Worm (Caenorhabditis elegans) whole organism, L4/young adult: ENCODE results near the gene nhr-45.

Source experiments
- W03F9.2 ChIP-seq: fragments of 150-350 bp; optimal IDR thresholded peaks from 2 replicates; lab custom pipeline; 2014; ENCODE audit warnings: missing biosample characterization, missing genetic modification characterization
- dao-5 ChIP-seq: sonication (generic microtip); optimal IDR thresholded peaks from 2 replicates; lab custom pipeline; 2016; ENCODE audit warnings: missing genotype, missing genetic modification characterization, moderate library complexity, missing compliant biosample characterization
- him-1 ChIP-seq: sonication (generic microtip); optimal IDR thresholded peaks from 2 replicates; lab custom pipeline; 2016; ENCODE audit warnings: missing genotype, missing genetic modification reagents, missing genetic modification characterization, missing compliant biosample characterization

The nhr-45 gene

DNA sequence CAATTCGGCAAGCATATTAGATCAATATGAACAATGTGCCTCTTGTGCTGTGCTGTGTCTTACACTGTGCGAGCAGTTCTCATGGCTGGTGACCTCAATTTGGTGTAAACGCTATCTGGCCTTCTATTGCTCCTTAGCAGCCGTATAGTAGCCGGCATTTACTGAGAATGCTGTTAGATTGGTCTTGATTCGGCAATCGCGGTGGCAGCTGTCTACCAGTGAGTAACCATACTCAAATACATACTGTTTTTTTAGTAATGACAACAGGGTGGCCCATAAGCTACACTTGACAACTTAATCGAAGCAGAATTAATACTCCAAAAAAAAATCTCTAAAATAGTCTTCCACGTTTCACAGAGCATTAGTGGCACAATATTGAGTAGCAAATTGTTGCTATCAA lies 13.0 kb downstream of the nhr-45 start, which contains the start of gene C46C11.4:
Gene C46C11.4 (minus strand): TSS at position 101 of the 400 bp plus-strand sequence.
- TF ChIP-seq W03F9.2 (no peak), dao-5 (no peak), him-1 (tag; lab: Kevin White, UChicago) (no peak)

DNA sequence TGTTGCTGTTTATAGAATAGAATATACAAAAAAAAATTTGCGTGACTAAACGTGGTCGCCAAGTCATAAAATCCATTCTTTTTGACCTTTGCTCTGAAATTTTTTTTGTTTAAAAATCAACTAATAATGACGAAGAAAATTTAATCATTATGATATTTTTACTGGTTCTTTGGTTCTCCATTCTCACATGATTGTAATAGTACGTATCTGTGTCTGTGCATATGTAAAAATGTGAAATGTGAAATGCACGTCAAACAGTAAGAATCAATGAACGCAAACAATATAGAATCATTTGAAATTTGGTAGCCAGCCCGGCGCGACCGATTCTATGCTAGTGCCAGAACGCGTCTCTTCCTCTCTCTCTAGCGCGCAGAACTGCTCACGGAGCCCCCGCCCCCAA lies 23.3 kb downstream of the nhr-45 start, which contains the start of gene hosl-1:
Gene hosl-1 (plus strand): TSS at position 301 of the 400 bp plus-strand sequence.
- no peak for TF ChIP-seq W03F9.2
- no peak for TF ChIP-seq him-1 (tag; lab: Kevin White, UChicago)
- no peak for TF ChIP-seq dao-5

DNA sequence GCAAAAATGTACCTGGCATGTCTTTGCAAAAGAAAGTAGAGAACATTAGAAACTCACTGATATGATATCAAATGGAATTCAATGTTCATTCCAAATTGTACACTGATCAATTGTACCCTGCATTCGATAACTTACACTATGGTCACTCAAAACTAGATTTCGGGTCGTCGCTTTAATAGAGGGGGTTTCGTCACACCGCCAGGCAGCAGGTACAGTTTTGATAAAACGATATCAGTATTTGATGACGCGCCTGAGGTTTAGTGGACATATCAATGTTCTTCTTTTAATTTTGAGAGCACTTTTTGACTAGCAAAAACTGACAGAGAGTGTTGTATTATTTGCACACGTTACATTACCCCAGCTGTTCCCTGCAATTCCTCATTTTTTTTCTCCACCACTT lies 24.0 kb downstream of the nhr-45 start:
- no peak for TF ChIP-seq him-1 (tag; lab: Kevin White, UChicago)
- no peak for TF ChIP-seq W03F9.2
- TF ChIP-seq dao-5, result no peak

DNA sequence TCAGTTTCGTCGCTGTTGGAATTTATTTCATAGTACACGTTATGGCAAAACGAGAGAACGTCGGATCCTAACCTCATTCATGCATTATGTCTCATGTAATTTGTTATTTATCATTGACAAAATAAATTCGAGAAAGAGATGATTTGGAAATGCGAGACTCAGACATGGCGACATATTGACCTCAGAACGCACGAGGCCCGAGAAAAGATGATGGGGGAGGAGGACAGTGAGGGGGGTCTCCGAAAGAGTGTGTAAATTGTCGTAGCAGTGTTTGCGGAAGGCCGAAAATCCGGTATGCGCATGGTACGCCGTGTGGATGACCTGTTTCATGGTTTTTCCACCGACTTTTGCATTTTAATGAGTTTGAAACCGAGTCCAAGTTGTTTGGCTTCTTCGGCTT lies 24.5 kb downstream of the nhr-45 start:
- TF ChIP-seq dao-5 (no peak), him-1 (tag; lab: Kevin White, UChicago) (no peak), W03F9.2 (no peak)

DNA sequence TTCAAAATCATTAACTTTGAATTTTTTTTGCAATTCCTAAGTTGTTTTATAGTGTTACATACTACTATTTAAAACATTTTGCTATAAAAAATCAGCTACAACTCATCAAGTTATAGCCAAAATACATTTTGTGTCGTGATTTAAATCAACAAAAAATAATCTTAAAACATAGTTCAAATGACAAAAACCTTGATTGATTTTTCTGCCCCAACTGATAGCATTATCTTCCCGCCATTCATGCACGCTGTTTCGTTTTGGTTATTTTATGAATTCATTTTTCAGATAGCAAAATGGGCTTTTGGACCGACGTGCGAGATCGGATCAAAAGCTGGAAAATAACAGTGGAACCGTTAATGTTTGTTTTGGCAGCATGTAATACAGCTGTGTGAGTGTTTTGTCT lies 28.0 kb downstream of the nhr-45 start, which contains the start of gene slcr-46.1:
Gene slcr-46.1 (plus strand): TSS at position 274 of the 400 bp plus-strand sequence.
- no peak for TF ChIP-seq W03F9.2
- no peak for TF ChIP-seq dao-5
- TF ChIP-seq him-1 (tag; lab: Kevin White, UChicago), result no peak

DNA sequence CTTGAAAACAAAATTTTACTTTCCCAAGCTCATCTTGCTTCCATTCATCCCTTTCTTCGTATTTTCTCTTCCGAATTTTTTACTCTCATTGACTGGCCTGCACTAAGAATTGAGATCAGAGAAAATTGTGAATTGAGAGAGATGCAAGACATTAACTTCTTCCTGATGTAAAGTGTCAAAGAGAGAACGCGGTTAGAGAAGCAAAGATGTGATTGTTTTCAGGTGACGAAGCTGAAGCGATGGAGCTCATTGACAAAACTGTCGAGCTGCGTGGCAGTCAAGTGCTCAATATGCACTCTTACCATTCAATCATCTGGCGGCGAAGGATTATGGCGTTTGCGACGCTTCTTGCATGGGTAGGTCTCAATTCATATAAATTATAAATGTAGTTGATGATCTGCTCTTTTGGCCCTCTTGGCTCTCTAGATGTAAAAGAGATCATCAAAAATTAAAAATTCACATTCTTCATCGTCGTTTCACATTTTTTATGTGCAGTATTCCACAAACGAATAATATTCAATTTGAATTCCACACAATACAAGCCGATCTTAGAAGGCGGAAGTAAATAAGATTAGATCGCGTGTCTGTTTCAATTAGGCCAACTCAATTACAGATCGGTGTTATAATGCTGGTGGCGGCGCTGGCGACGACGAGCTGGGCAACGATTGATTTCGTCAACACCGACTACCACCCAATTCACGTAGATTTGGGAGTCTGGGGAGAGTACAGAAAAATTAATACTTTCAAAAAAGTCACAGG lies 31.1 kb downstream of the nhr-45 start:
- TF ChIP-seq dao-5 (no peak), him-1 (tag; lab: Kevin White, UChicago) (no peak)

DNA sequence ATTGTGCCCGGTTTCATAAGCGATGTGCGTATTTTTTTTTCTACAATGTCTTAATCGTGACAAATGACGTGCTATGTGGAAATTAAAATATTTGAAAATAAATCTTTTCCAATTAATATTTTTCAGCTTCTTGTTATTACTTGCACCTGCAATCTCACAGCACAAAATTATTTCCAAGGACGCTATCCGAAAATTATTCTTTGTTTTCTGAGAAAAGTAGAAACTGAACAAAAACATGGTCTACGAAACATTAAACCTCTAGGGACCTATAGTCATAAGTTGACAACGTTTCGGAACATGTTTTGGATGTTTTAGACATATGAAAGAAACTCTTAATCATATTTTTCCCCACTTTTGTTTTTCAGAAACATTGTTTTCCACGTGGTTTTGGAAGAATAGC lies 31.8 kb downstream of the nhr-45 start:
- no peak for TF ChIP-seq dao-5

- TF ChIP-seq him-1 (tag; lab: Kevin White, UChicago) (no peak), dao-5 (no peak), W03F9.2 (no peak)
These were observed 33.2 kb downstream of the nhr-45 start for ce11 chrX:4626891-4627290.

ce11 chrX:4625080-4625479 lies 35.0 kb downstream of the nhr-45 start:
- TF ChIP-seq W03F9.2 (no peak), him-1 (tag; lab: Kevin White, UChicago) (no peak), dao-5 (no peak)

- TF ChIP-seq dao-5, result no peak
- no peak for TF ChIP-seq him-1 (tag; lab: Kevin White, UChicago)
- TF ChIP-seq W03F9.2, result no peak
These were observed 36.4 kb downstream of the nhr-45 start for ce11 chrX:4623707-4624106.

- no peak for TF ChIP-seq W03F9.2
- TF ChIP-seq dao-5, result no peak
- no peak for TF ChIP-seq him-1 (tag; lab: Kevin White, UChicago)
These were observed 38.1 kb downstream of the nhr-45 start, which contains the start of gene C46C11.3 for ce11 chrX:4622024-4622423. Gene C46C11.3 (plus strand): TSS chrX:4622324.

DNA sequence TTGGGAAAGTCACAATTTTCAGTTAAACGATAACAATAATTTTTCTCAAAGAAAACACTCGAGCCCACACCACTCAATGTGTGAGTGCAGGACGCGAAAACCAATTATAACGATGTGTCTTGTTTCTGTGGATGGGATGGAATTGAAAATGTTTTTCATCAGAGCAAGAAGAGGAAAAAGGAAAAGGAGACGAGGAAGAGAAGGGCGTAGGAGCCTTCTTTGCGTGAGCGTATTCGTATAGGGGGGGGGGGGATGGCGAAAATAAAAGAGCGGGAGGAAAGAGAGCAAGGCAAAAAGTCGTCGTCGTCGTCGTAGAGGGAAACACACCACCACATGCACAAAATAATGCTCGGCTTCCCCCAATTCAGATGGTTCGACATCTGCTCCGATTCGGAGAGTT lies 40.1 kb downstream of the nhr-45 start:
- TF ChIP-seq W03F9.2, result no peak
- peak; percentile 22 for TF ChIP-seq him-1 (tag; lab: Kevin White, UChicago)

ce11 chrX:4619582-4619981 lies 40.5 kb downstream of the nhr-45 start, which contains the start of gene pqn-65:
Gene pqn-65 (minus strand): TSS chrX:4619635.
- TF ChIP-seq him-1 (tag; lab: Kevin White, UChicago) (no peak), W03F9.2 (no peak)

DNA sequence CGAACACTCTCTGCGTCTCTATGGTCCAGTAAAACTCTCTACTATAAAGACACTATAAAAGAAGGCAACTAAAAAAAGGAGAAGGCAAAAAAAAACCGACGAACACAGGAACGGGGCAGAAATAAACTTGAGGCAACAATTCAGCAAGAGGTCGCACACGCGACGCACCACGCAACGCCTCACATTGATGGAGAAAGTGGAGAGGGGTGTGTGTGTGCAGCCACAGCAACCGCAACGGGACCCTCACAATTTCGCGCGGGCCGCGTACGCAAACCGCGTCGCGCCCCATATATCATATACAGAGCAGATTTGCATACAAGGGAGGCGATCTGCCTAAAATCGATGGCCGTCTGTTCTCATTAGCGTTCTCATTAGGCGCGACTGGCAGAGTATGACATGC lies 43.3 kb downstream of the nhr-45 start:
- TF ChIP-seq dao-5 (no peak), him-1 (tag; lab: Kevin White, UChicago) (peak; percentile 46), W03F9.2 (no peak)

DNA sequence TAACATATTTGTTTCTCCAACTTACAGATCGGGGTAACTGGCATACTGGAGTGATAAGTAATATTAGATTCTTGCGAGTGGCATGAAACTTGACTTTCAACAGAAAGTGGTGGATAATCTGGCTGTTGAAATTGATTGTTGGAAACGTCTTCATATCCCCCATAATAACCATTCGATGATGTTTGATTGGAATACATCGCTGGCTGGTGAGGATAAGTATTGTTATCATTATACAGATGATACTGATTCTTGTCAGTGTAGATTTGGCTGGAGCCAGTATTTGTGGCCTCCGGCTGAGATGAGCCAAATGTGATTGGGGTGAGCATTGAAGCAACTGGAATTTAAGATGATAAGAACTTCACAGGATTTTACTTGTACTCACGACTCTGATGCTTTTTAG lies 45.1 kb downstream of the nhr-45 start:
- TF ChIP-seq W03F9.2, result no peak
- no peak for TF ChIP-seq dao-5

DNA sequence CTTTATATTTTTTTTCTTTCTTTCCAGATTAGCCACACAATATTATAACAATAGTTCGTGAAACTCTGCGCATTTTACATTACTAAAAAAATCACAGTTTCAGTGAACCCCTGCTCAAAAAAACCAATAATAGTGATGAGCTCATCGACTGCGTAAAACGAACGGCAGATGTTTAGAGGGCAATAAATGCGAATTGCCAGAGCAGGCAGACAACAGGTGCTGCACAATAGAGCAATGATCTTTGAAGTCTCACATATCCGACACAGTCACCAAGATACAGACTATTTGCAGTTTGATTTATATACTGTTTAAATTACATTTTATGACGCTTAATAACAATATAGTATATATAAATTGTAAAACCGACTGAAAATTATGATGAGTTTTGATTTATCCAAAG lies 50.5 kb downstream of the nhr-45 start:
- TF ChIP-seq him-1 (tag; lab: Kevin White, UChicago) (no peak), W03F9.2 (no peak), dao-5 (no peak)
